Fruit fly (Drosophila melanogaster) whole organism, pupa: ENCODE data around the gene kmr.

ENCODE experiments used
- CG10348 ChIP-seq: fragments of 200-800 bp; sonication (Bioruptor generic); IDR thresholded peaks from 2 replicates; pipeline ENCODE4 v1.3.6; 2022; ENCODE audit warnings: missing biosample characterization, missing genetic modification characterization
- EcR ChIP-seq: fragments of 200-800 bp; sonication (Bioruptor generic); optimal IDR thresholded peaks from 3 replicates; lab custom pipeline; 2019; ENCODE audit warnings: missing biosample characterization, missing genetic modification characterization, mild to moderate bottlenecking, moderate library complexity, missing genetic modification reagents
- Pif1A ChIP-seq: fragments of 200-800 bp; sonication (Bioruptor generic); optimal IDR thresholded peaks from 3 replicates; lab custom pipeline; 2016; ENCODE audit warnings: missing biosample characterization, missing genetic modification characterization

DNA sequence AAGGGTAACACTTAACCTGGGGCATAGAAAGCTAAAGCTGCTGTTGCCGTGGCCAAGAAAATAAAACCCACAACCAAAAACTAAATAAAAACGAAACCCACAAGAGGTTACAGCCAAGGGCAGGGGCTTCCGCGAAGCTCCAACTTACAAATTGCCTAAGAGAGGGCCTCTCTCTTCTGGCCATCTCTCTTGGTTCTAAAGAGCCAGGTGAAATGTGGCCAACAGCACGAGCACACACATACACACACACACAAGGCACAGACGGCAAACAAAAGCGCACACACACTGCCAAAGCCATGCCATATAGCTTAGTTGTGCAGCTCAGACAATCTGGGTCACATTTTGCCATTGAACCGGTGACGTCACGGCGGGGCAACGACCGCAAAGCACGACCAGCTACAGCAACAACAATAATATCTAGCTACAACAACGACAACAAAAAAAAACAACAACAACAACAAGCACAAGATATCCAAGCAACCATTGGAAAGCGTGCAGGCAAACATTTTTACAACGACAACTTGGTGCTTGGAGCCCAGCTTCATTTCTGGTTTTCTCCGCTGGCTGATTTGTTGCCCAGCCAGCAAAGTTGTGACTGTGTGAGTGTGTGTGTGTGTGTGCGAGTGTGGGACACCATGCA is 81.7 kb downstream of the kmr start:
- TF ChIP-seq EcR: peak; percentile 97
- no peak for TF ChIP-seq Pif1A (GFP tag; lab: Kevin White, UChicago)
- no peak for TF ChIP-seq CG10348 (GFP tag; lab: Robert Waterston, UW)
